Worm (Caenorhabditis elegans) whole organism, late embryonic: ENCODE data around the gene dct-14.

Source experiments
- C38D4.7 ChIP-seq: fragments of 200-800 bp; sonication (Bioruptor generic); optimal IDR thresholded peaks from 2 replicates; lab custom pipeline; 2018; ENCODE audit warnings: mild to moderate bottlenecking, missing genetic modification characterization, moderate library complexity, missing compliant biosample characterization
- K02D7.2 ChIP-seq: sonication (generic microtip); optimal IDR thresholded peaks from 2 replicates; lab custom pipeline; 2017; ENCODE audit warnings: mild to moderate bottlenecking, missing genetic modification characterization, missing compliant biosample characterization
- Y22D7AL.16 ChIP-seq: sonication (generic microtip); optimal IDR thresholded peaks from 2 replicates; lab custom pipeline; 2016; ENCODE audit warnings: missing genetic modification characterization, missing compliant biosample characterization
- ama-1 ChIP-seq: fragments of 150-350 bp; optimal IDR thresholded peaks from 2 replicates; lab custom pipeline; 2014
- ceh-18 ChIP-seq: sonication (generic microtip); optimal IDR thresholded peaks from 2 replicates; lab custom pipeline; 2016; ENCODE audit warnings: missing genetic modification characterization, missing compliant biosample characterization
- ceh-2 ChIP-seq: sonication (generic microtip); optimal IDR thresholded peaks from 2 replicates; lab custom pipeline; 2016; ENCODE audit warnings: missing genotype, missing genetic modification characterization, missing compliant biosample characterization
- ceh-30 ChIP-seq: fragments of 150-350 bp; optimal IDR thresholded peaks from 2 replicates; lab custom pipeline; 2014; ENCODE audit warnings: missing biosample characterization, missing genetic modification characterization
- ceh-31 ChIP-seq: sonication (generic microtip); optimal IDR thresholded peaks from 2 replicates; lab custom pipeline; 2016; ENCODE audit warnings: missing genetic modification characterization, missing compliant biosample characterization
- ceh-48 ChIP-seq: sonication (generic microtip); optimal IDR thresholded peaks from 2 replicates; lab custom pipeline; 2016; ENCODE audit warnings: missing genetic modification characterization, inconsistent platforms, missing compliant biosample characterization
- ceh-9 ChIP-seq: sonication (generic microtip); optimal IDR thresholded peaks from 2 replicates; lab custom pipeline; 2016; ENCODE audit warnings: mild to moderate bottlenecking, missing genetic modification characterization, inconsistent platforms, missing compliant biosample characterization
- elt-2 ChIP-seq: sonication (generic microtip); optimal IDR thresholded peaks from 2 replicates; lab custom pipeline; 2016; ENCODE audit warnings: missing genetic modification reagents, missing genetic modification characterization, missing compliant biosample characterization
- elt-4 ChIP-seq: sonication (generic microtip); optimal IDR thresholded peaks from 2 replicates; lab custom pipeline; 2016; ENCODE audit warnings: missing genetic modification characterization, missing compliant biosample characterization
- ets-4 ChIP-seq: sonication (generic microtip); optimal IDR thresholded peaks from 2 replicates; lab custom pipeline; 2016; ENCODE audit warnings: missing genetic modification characterization, missing compliant biosample characterization
- fkh-10 ChIP-seq: fragments of 150-350 bp; optimal IDR thresholded peaks from 2 replicates; lab custom pipeline; 2014; ENCODE audit warnings: missing biosample characterization, missing genetic modification reagents, missing genetic modification characterization
- hlh-15 ChIP-seq: sonication (generic microtip); optimal IDR thresholded peaks from 2 replicates; lab custom pipeline; 2016; ENCODE audit warnings: missing genetic modification characterization, missing compliant biosample characterization
- hlh-30 ChIP-seq: sonication (generic microtip); optimal IDR thresholded peaks from 2 replicates; lab custom pipeline; 2017; ENCODE audit warnings: antibody characterized with exemption, missing genetic modification characterization, missing compliant biosample characterization; ENCODE audit not compliant: insufficient read depth
- hlh-6 ChIP-seq: sonication (generic microtip); optimal IDR thresholded peaks from 2 replicates; lab custom pipeline; 2016; ENCODE audit warnings: missing genotype, missing genetic modification characterization, missing compliant biosample characterization
- hlh-8 ChIP-seq: sonication (generic microtip); optimal IDR thresholded peaks from 2 replicates; lab custom pipeline; 2016; ENCODE audit warnings: missing genotype, missing genetic modification characterization, missing compliant biosample characterization
- lim-6 ChIP-seq: sonication (generic microtip); optimal IDR thresholded peaks from 2 replicates; lab custom pipeline; 2016; ENCODE audit warnings: missing genetic modification characterization, missing compliant biosample characterization
- mec-3 ChIP-seq: sonication (generic microtip); optimal IDR thresholded peaks from 2 replicates; lab custom pipeline; 2016; ENCODE audit warnings: borderline replicate concordance, missing genetic modification characterization, missing compliant biosample characterization
- nhr-232 ChIP-seq: sonication (generic microtip); optimal IDR thresholded peaks from 2 replicates; lab custom pipeline; 2016; ENCODE audit warnings: missing genetic modification characterization, missing compliant biosample characterization
- pat-9 ChIP-seq: fragments of 200-800 bp; sonication (Bioruptor generic); optimal IDR thresholded peaks from 2 replicates; lab custom pipeline; 2018; ENCODE audit warnings: mild to moderate bottlenecking, missing genetic modification characterization, moderate library complexity, missing compliant biosample characterization
- pha-2 ChIP-seq: sonication (generic microtip); optimal IDR thresholded peaks from 2 replicates; lab custom pipeline; 2017; ENCODE audit warnings: mild to moderate bottlenecking, missing genetic modification characterization, missing compliant biosample characterization
- pha-4 ChIP-seq: fragments of 150-350 bp; optimal IDR thresholded peaks from 2 replicates; lab custom pipeline; 2018; ENCODE audit warnings: missing biosample characterization, missing genetic modification reagents, missing genetic modification characterization
- rnt-1 ChIP-seq: sonication (generic microtip); optimal IDR thresholded peaks from 2 replicates; lab custom pipeline; 2016; ENCODE audit warnings: missing genetic modification characterization, missing compliant biosample characterization
- sdc-2 ChIP-seq: sonication (generic microtip); optimal IDR thresholded peaks from 2 replicates; lab custom pipeline; 2016; ENCODE audit warnings: missing genotype, missing genetic modification characterization, missing compliant biosample characterization
- sox-4 ChIP-seq: sonication (generic microtip); optimal IDR thresholded peaks from 2 replicates; lab custom pipeline; 2017; ENCODE audit warnings: mild to moderate bottlenecking, missing genetic modification characterization, inconsistent platforms, missing compliant biosample characterization
- syd-9 ChIP-seq: sonication (generic microtip); optimal IDR thresholded peaks from 2 replicates; lab custom pipeline; 2016; ENCODE audit warnings: mild to moderate bottlenecking, missing genetic modification characterization, moderate library complexity, missing compliant biosample characterization
- tbx-7 ChIP-seq: sonication (generic microtip); optimal IDR thresholded peaks from 2 replicates; lab custom pipeline; 2016; ENCODE audit warnings: missing genotype, missing genetic modification characterization, missing compliant biosample characterization
- ttx-3 ChIP-seq: sonication (generic microtip); optimal IDR thresholded peaks from 2 replicates; lab custom pipeline; 2016; ENCODE audit warnings: missing genetic modification reagents, missing genetic modification characterization, missing compliant biosample characterization
- unc-55 ChIP-seq: sonication (generic microtip); optimal IDR thresholded peaks from 2 replicates; lab custom pipeline; 2017; ENCODE audit warnings: missing biosample characterization, missing genetic modification reagents, missing genetic modification characterization
- zip-5 ChIP-seq: sonication (generic microtip); optimal IDR thresholded peaks from 2 replicates; lab custom pipeline; 2016; ENCODE audit warnings: missing genetic modification characterization, missing compliant biosample characterization
- ztf-16 ChIP-seq: sonication (generic microtip); optimal IDR thresholded peaks from 2 replicates; lab custom pipeline; 2017; ENCODE audit warnings: missing genetic modification characterization, missing compliant biosample characterization

The dct-14 gene

DNA sequence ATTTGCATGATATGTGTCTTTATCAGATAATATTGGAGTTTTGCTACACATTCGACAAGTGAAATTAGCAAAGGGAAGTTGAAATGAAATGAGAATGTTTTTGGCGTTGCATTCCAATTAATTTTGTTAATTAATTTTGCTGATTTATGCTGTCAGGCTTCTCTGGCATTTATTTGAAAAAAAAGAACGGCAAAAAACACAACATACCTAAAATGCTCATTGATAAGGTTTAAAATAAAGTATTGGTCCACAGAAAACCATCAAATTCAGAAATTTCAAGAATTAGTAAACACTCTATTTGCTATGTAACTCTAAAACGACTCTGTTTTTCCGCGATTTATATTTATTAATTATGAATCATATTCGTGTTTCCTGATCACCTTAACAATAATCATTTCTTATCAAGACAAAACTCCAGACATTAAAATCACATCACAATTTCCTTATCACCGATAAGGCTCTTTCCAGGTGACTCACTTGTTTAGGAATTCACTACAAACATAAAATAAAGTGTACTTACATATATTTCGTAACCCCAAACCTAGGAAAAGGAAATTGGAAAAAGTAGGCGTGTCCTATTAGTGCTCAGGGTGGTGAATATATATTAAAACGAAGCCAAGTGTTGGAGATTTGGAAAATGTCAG lies 25.6 kb upstream of the dct-14 start, which contains the start of the genes srh-166 and Y38H6C.24:
Gene srh-166, minus strand, starts transcription at position 51 of the 644 bp plus-strand sequence.
Gene Y38H6C.24, plus strand, starts transcription at position 620 of the 644 bp plus-strand sequence.
- no peak for TF ChIP-seq sox-4 (tag; lab: Kevin White, UChicago)
- TF ChIP-seq elt-2 (tag; lab: Kevin White, UChicago), result peak; percentile 83

- TF ChIP-seq syd-9 (tag; lab: Kevin White, UChicago) (no peak), rnt-1 (tag; lab: Kevin White, UChicago) (no peak), hlh-6 (tag; lab: Kevin White, UChicago) (no peak), tbx-7 (tag; lab: Kevin White, UChicago) (no peak), hlh-30 (tag; lab: Kevin White, UChicago) (no peak), ceh-18 (tag; lab: Kevin White, UChicago) (no peak), pha-4 (tag; lab: Kevin White, UChicago) (no peak), ceh-9 (no peak), pat-9 (tag; lab: Kevin White, UChicago) (no peak), fkh-10 (GFP tag; lab: Kevin White, UChicago) (no peak), lim-6 (tag; lab: Kevin White, UChicago) (no peak), mec-3 (no peak), ceh-48 (tag; lab: Kevin White, UChicago) (no peak), sdc-2 (no peak)
Measured at ce11 chrV:20522219-20522618, 21.9 kb upstream of the dct-14 start, which contains the start of the genes Y38H6C.9 and fbxa-150. Gene Y38H6C.9 (minus strand): TSS chrV:20522270. Gene fbxa-150 (plus strand): TSS chrV:20522598.

DNA sequence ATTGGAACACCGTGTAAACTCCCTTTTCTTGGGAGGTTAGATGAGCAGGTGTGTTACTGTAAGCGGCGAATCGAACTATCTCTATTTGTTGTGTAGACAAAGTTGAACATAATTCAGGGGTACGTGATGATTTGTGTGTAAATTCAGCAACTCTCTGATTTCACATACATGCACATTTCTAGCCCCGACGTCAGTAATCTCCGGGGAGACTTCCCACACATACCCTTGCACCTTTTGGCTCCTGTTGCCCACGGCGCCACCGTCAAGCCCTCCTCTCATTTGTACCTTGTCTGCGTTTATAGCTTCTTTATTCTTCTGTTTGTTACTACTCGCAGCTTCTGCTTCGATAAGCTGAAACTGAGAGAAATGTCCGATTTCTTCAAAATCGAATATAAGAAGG lies 18.6 kb upstream of the dct-14 start, which contains the start of gene Y38H6C.25:
Gene Y38H6C.25, plus strand, starts transcription at position 301 of the 400 bp plus-strand sequence.
- no peak for TF ChIP-seq unc-55 (GFP tag; lab: Kevin White, UChicago)
- no peak for TF ChIP-seq nhr-232 (tag; lab: Kevin White, UChicago)
- no peak for TF ChIP-seq hlh-30 (tag; lab: Kevin White, UChicago)
- no peak for TF ChIP-seq ceh-2 (tag; lab: Kevin White, UChicago)
- no peak for TF ChIP-seq ttx-3 (tag; lab: Kevin White, UChicago)
- TF ChIP-seq, all 69 proteins: peak for 0

DNA sequence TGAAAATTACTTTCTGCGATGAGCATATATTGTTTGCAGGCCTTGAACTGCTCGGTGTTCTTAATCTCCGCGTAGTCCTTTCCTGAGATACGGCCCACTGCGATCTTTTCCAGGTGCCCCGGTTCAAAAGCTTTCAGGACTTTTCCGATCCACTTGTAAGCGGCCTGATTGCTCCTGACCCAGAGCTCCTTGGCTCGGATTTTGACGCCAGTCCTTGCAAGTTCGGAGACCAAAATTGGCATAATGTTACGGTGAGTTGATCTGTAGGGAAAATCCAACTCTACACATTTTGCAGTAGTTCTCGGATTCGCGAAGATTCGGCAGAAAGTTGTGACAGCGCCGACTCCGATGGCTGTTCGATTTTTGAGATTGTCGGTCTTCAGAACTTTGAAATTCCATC lies 16.7 kb upstream of the dct-14 start:
- TF ChIP-seq hlh-15 (tag; lab: Kevin White, UChicago) (no peak), unc-55 (GFP tag; lab: Kevin White, UChicago) (no peak), syd-9 (tag; lab: Kevin White, UChicago) (no peak), mec-3 (no peak), ceh-30 (tag; lab: Kevin White, UChicago) (no peak), Y22D7AL.16 (tag; lab: Kevin White, UChicago) (no peak), zip-5 (no peak), ama-1 (lab: Kevin White, UChicago) (no peak), K02D7.2 (tag; lab: Kevin White, UChicago) (no peak), ets-4 (no peak), hlh-6 (tag; lab: Kevin White, UChicago) (no peak), elt-2 (tag; lab: Kevin White, UChicago) (no peak), C38D4.7 (GFP tag; lab: Kevin White, UChicago) (no peak), ztf-16 (tag; lab: Kevin White, UChicago) (no peak), pha-2 (tag; lab: Kevin White, UChicago) (no peak), ceh-9 (no peak), elt-4 (tag; lab: Kevin White, UChicago) (no peak)
- TF ChIP-seq, all 69 proteins: peak for 0

- TF ChIP-seq ceh-31 (tag; lab: Kevin White, UChicago) (no peak), hlh-8 (tag; lab: Kevin White, UChicago) (no peak)
Measured at ce11 chrV:20514483-20514882, 14.2 kb upstream of the dct-14 start.
